Fruit fly (Drosophila melanogaster) whole organism, embryonic: ENCODE data around the gene CG6726.

Source experiments
- C15 ChIP-seq: fragments of 200-800 bp; sonication (Bioruptor generic); IDR thresholded peaks from 3 replicates; pipeline ENCODE4 v1.3.6; 2022; ENCODE audit warnings: missing biosample characterization, missing genetic modification characterization
- CG10959 ChIP-seq: fragments of 200-800 bp; sonication (Bioruptor generic); IDR thresholded peaks from 2 replicates; pipeline ENCODE4 v1.3.6; 2022; ENCODE audit warnings: missing biosample characterization, missing genetic modification characterization
- CG11504 ChIP-seq: fragments of 200-800 bp; sonication (Bioruptor generic); optimal IDR thresholded peaks from 3 replicates; lab custom pipeline; 2019; ENCODE audit warnings: missing biosample characterization, mild to moderate bottlenecking, missing genetic modification characterization, moderate library complexity
- CG12071 ChIP-seq: fragments of 200-800 bp; sonication (Bioruptor generic); optimal IDR thresholded peaks from 3 replicates; lab custom pipeline; 2018; ENCODE audit warnings: missing biosample characterization, mild to moderate bottlenecking, missing genetic modification characterization
- CG14014 ChIP-seq: fragments of 200-800 bp; sonication (Bioruptor generic); IDR thresholded peaks from 2 replicates; pipeline ENCODE4 v1.3.6; 2022; ENCODE audit warnings: missing biosample characterization, missing genetic modification characterization
- CG15269 ChIP-seq: fragments of 200-800 bp; sonication (Bioruptor generic); optimal IDR thresholded peaks from 2 replicates; lab custom pipeline; 2018; ENCODE audit warnings: missing biosample characterization, mild to moderate bottlenecking, missing genetic modification characterization, moderate library complexity
- CG16779 ChIP-seq: fragments of 200-800 bp; sonication (Bioruptor generic); IDR thresholded peaks from 2 replicates; pipeline ENCODE4 v1.3.6; 2022; ENCODE audit warnings: missing biosample characterization, missing genetic modification characterization
- CG18764 ChIP-seq: fragments of 200-800 bp; sonication (Bioruptor generic); optimal IDR thresholded peaks from 3 replicates; lab custom pipeline; 2016; ENCODE audit warnings: missing biosample characterization, missing genetic modification characterization
- CG2199 ChIP-seq: fragments of 200-800 bp; sonication (Bioruptor generic); IDR thresholded peaks from 3 replicates; pipeline ENCODE4 v1.3.6; 2022; ENCODE audit warnings: missing biosample characterization, missing genetic modification characterization
- CG2712 ChIP-seq: fragments of 200-800 bp; optimal IDR thresholded peaks from 3 replicates; lab custom pipeline; 2019; ENCODE audit warnings: missing biosample characterization, mild to moderate bottlenecking, missing genetic modification characterization, moderate library complexity
- CG31224 ChIP-seq: fragments of 200-800 bp; sonication (Bioruptor generic); IDR thresholded peaks from 2 replicates; pipeline ENCODE4 v1.3.6; 2022; ENCODE audit warnings: missing biosample characterization, missing genetic modification characterization
- CG31441 ChIP-seq: fragments of 200-800 bp; sonication (Bioruptor generic); IDR thresholded peaks from 2 replicates; pipeline ENCODE4 v1.3.6; 2022; ENCODE audit warnings: missing biosample characterization, missing genetic modification characterization
- CG3838 ChIP-seq: fragments of 200-800 bp; sonication (Bioruptor generic); optimal IDR thresholded peaks from 3 replicates; lab custom pipeline; 2016; ENCODE audit warnings: missing biosample characterization, missing genetic modification characterization
- CG4617 ChIP-seq: fragments of 200-800 bp; sonication (Bioruptor generic); optimal IDR thresholded peaks from 3 replicates; lab custom pipeline; 2016; ENCODE audit warnings: missing biosample characterization, missing genetic modification characterization, borderline replicate concordance
- CG6254 ChIP-seq: fragments of 200-800 bp; sonication (Bioruptor generic); optimal IDR thresholded peaks from 3 replicates; lab custom pipeline; 2017; ENCODE audit warnings: mild to moderate bottlenecking, missing biosample characterization, missing genetic modification reagents, missing genetic modification characterization
- Camta ChIP-seq: fragments of 200-800 bp; sonication (Bioruptor generic); optimal IDR thresholded peaks from 2 replicates; lab custom pipeline; 2016; ENCODE audit warnings: missing biosample characterization, missing genetic modification characterization
- Dbx ChIP-seq: fragments of 200-800 bp; sonication (Bioruptor generic); IDR thresholded peaks from 3 replicates; pipeline ENCODE4 v1.3.6; 2022; ENCODE audit warnings: missing biosample characterization, missing genetic modification characterization
- Doc3 ChIP-seq: fragments of 200-800 bp; sonication (Bioruptor generic); IDR thresholded peaks from 3 replicates; pipeline ENCODE4 v1.3.6; 2022; ENCODE audit warnings: missing biosample characterization, missing genetic modification characterization; ENCODE audit not compliant: partially characterized antibody
- E2f1 ChIP-seq: fragments of 200-800 bp; sonication (Bioruptor generic); IDR thresholded peaks from 2 replicates; pipeline ENCODE4 v1.3.6; 2022; ENCODE audit warnings: missing biosample characterization, missing genetic modification characterization
- Ets97D ChIP-seq: fragments of 200-800 bp; sonication (Bioruptor generic); optimal IDR thresholded peaks from 3 replicates; lab custom pipeline; 2016; ENCODE audit warnings: missing biosample characterization, missing genetic modification characterization
- Gug ChIP-seq: fragments of 200-800 bp; sonication (Bioruptor generic); IDR thresholded peaks from 4 replicates; pipeline ENCODE4 v1.3.6; 2022; ENCODE audit warnings: missing biosample characterization, missing genetic modification characterization
- Hey ChIP-seq: fragments of 200-800 bp; sonication (Bioruptor generic); optimal IDR thresholded peaks from 3 replicates; lab custom pipeline; 2018; ENCODE audit warnings: missing biosample characterization, mild to moderate bottlenecking, missing genetic modification characterization
- HmgZ ChIP-seq: fragments of 200-800 bp; sonication (Bioruptor generic); optimal IDR thresholded peaks from 2 replicates; lab custom pipeline; 2018; ENCODE audit warnings: missing biosample characterization, mild to moderate bottlenecking, missing genetic modification characterization
- Hr3 ChIP-seq: fragments of 200-800 bp; sonication (Bioruptor generic); optimal IDR thresholded peaks from 3 replicates; lab custom pipeline; 2016; ENCODE audit warnings: missing biosample characterization, missing genetic modification characterization
- Hsf ChIP-seq: fragments of 200-800 bp; sonication (Bioruptor generic); optimal IDR thresholded peaks from 3 replicates; lab custom pipeline; 2016; ENCODE audit warnings: missing biosample characterization, missing genetic modification characterization
- Jarid2 ChIP-seq: fragments of 200-800 bp; sonication (Bioruptor generic); optimal IDR thresholded peaks from 3 replicates; lab custom pipeline; 2017; ENCODE audit warnings: mild to moderate bottlenecking, missing biosample characterization, missing genetic modification reagents, missing genetic modification characterization
- Lhr ChIP-seq: fragments of 200-800 bp; sonication (Bioruptor generic); optimal IDR thresholded peaks from 3 replicates; lab custom pipeline; 2017; ENCODE audit warnings: mild to moderate bottlenecking, missing biosample characterization, missing genetic modification reagents, missing genetic modification characterization
- Max ChIP-seq: fragments of 200-800 bp; sonication (Bioruptor generic); optimal IDR thresholded peaks from 2 replicates; lab custom pipeline; 2016; ENCODE audit warnings: missing biosample characterization, mild to moderate bottlenecking, missing genetic modification characterization
- Mes4 ChIP-seq: fragments of 200-800 bp; sonication (Bioruptor generic); optimal IDR thresholded peaks from 2 replicates; lab custom pipeline; 2016; ENCODE audit warnings: missing biosample characterization, missing genetic modification characterization
- Oli ChIP-seq: fragments of 200-800 bp; sonication (Bioruptor generic); optimal IDR thresholded peaks from 2 replicates; lab custom pipeline; 2018; ENCODE audit warnings: missing biosample characterization, mild to moderate bottlenecking, missing genetic modification characterization, moderate library complexity
- Opbp ChIP-seq: fragments of 200-800 bp; sonication (Bioruptor generic); IDR thresholded peaks from 3 replicates; pipeline ENCODE4 v1.3.6; 2022; ENCODE audit warnings: missing biosample characterization, missing genetic modification characterization; ENCODE audit not compliant: partially characterized antibody
- Pdp1 ChIP-seq, 2 experiments: fragments of 200-800 bp; sonication (Bioruptor generic); optimal IDR thresholded peaks; 3 replicates each; lab custom pipeline; 2016; ENCODE audit warnings: missing biosample characterization in 2 of 2, missing genetic modification characterization in 2 of 2, mild to moderate bottlenecking in 1 of 2, moderate library complexity in 1 of 2
- Rx ChIP-seq: fragments of 200-800 bp; sonication (Bioruptor generic); IDR thresholded peaks from 2 replicates; pipeline ENCODE4 v1.3.6; 2022; ENCODE audit warnings: missing biosample characterization, missing genetic modification characterization
- Sry-β ChIP-seq: fragments of 200-800 bp; sonication (Bioruptor generic); optimal IDR thresholded peaks from 2 replicates; lab custom pipeline; 2018; ENCODE audit warnings: missing biosample characterization, mild to moderate bottlenecking, missing genetic modification characterization, moderate library complexity
- Sry-δ ChIP-seq: fragments of 200-800 bp; sonication (Bioruptor generic); optimal IDR thresholded peaks from 2 replicates; lab custom pipeline; 2016; ENCODE audit warnings: missing biosample characterization, missing genetic modification characterization
- Tbp ChIP-seq: fragments of >200 bp; optimal IDR thresholded peaks from 2 replicates; lab custom pipeline; 2018; ENCODE audit warnings: missing biosample characterization, missing genetic modification characterization
- ac ChIP-seq: fragments of 200-800 bp; sonication (Bioruptor generic); optimal IDR thresholded peaks from 3 replicates; lab custom pipeline; 2017; ENCODE audit warnings: missing biosample characterization, mild to moderate bottlenecking, missing genetic modification characterization
- al ChIP-seq: fragments of 200-800 bp; sonication (Bioruptor generic); IDR thresholded peaks from 2 replicates; pipeline ENCODE4 v1.3.6; 2022; ENCODE audit warnings: missing biosample characterization, missing genetic modification characterization
- ara ChIP-seq: fragments of 200-800 bp; sonication (Bioruptor generic); IDR thresholded peaks from 2 replicates; pipeline ENCODE4 v1.3.6; 2022; ENCODE audit warnings: missing biosample characterization, missing genetic modification characterization
- chm ChIP-seq: fragments of 200-800 bp; sonication (Bioruptor generic); IDR thresholded peaks from 2 replicates; pipeline ENCODE4 v1.3.6; 2022; ENCODE audit warnings: missing biosample characterization, missing genetic modification characterization
- crol ChIP-seq: fragments of 200-800 bp; sonication (Bioruptor generic); IDR thresholded peaks from 2 replicates; pipeline ENCODE4 v1.3.6; 2022; ENCODE audit warnings: missing biosample characterization, missing genetic modification characterization
- hkb ChIP-seq, 2 experiments: fragments of 200-800 bp in 1 of 2; fragments of >200 bp in 1 of 2; sonication (Bioruptor generic) in 1 of 2; IDR thresholded peaks in 1 of 2; optimal IDR thresholded peaks in 1 of 2; 2 replicates each; pipeline versions ENCODE4 v1.3.6 to Lab custom; 2017 to 2022; ENCODE audit warnings: missing biosample characterization in 1 of 2, missing genetic modification characterization in 1 of 2
- nau ChIP-seq: fragments of 200-800 bp; sonication (Bioruptor generic); optimal IDR thresholded peaks from 3 replicates; lab custom pipeline; 2017; ENCODE audit warnings: missing biosample characterization, mild to moderate bottlenecking, missing genetic modification characterization, missing genetic modification reagents
- nerfin-1 ChIP-seq: fragments of 200-800 bp; sonication (Bioruptor generic); optimal IDR thresholded peaks from 3 replicates; lab custom pipeline; 2019; ENCODE audit warnings: missing biosample characterization, mild to moderate bottlenecking, missing genetic modification characterization, moderate library complexity
- sd ChIP-seq: fragments of 200-800 bp; sonication (Bioruptor generic); optimal IDR thresholded peaks from 3 replicates; lab custom pipeline; 2018; ENCODE audit warnings: missing biosample characterization, mild to moderate bottlenecking, missing genetic modification characterization, moderate library complexity
- seq ChIP-seq: fragments of 200-800 bp; sonication (Bioruptor generic); IDR thresholded peaks from 2 replicates; pipeline ENCODE4 v1.3.6; 2022; ENCODE audit warnings: missing biosample characterization, missing genetic modification characterization
- sna ChIP-seq: fragments of 200-800 bp; sonication (Bioruptor generic); IDR thresholded peaks from 2 replicates; pipeline ENCODE4 v1.3.6; 2022; ENCODE audit warnings: missing biosample characterization, missing genetic modification characterization; ENCODE audit not compliant: partially characterized antibody
- sob ChIP-seq: fragments of 200-800 bp; sonication (Bioruptor generic); IDR thresholded peaks from 2 replicates; pipeline ENCODE4 v1.3.6; 2022; ENCODE audit warnings: missing biosample characterization, missing genetic modification characterization
- wdn ChIP-seq: fragments of 200-800 bp; sonication (Bioruptor generic); IDR thresholded peaks from 2 replicates; pipeline ENCODE4 v1.3.6; 2022; ENCODE audit warnings: missing biosample characterization, missing genetic modification characterization
- zen2 ChIP-seq: fragments of 200-800 bp; sonication (Bioruptor generic); IDR thresholded peaks from 3 replicates; pipeline ENCODE4 v1.3.6; 2022; ENCODE audit warnings: missing biosample characterization, missing genetic modification characterization; ENCODE audit not compliant: partially characterized antibody
- zf30C ChIP-seq: fragments of 200-800 bp; sonication (Bioruptor generic); optimal IDR thresholded peaks from 3 replicates; lab custom pipeline; 2018; ENCODE audit warnings: missing biosample characterization, mild to moderate bottlenecking, missing genetic modification characterization

The CG6726 gene

dm6 chr3R:23053135-23053730 is 38.3 kb upstream of the CG6726 start (continued):
- TF ChIP-seq CG31224 (GFP tag; lab: Robert Waterston, UW): no peak
- peak; percentile 56; the same call in 2 of the 3 replicates for TF ChIP-seq Opbp (GFP tag; lab: Robert Waterston, UW)
- no peak for TF ChIP-seq CG2712 (tag; lab: Kevin White, UChicago)
- TF ChIP-seq wdn (GFP tag; lab: Robert Waterston, UW): no peak
- no peak for TF ChIP-seq CG11504
- no peak for TF ChIP-seq zen2 (GFP tag; lab: Robert Waterston, UW)
- no peak for TF ChIP-seq CG4617 (GFP tag; lab: Kevin White, UChicago)
- no peak for TF ChIP-seq ara (GFP tag; lab: Robert Waterston, UW)
- no peak for TF ChIP-seq sd (tag; lab: Kevin White, UChicago)
- TF ChIP-seq CG10959: no peak
- TF ChIP-seq CG6254: no peak
- no peak for TF ChIP-seq CG14014
- TF ChIP-seq Hsf (GFP tag; lab: Kevin White, UChicago): no peak
- no peak for TF ChIP-seq Hey (tag; lab: Kevin White, UChicago)
- peak; percentile 55 for TF ChIP-seq Sry-δ (GFP tag; lab: Kevin White, UChicago)
- TF ChIP-seq E2f1 (GFP tag; lab: Robert Waterston, UW): no peak
- TF ChIP-seq CG15269: no peak
- no peak for TF ChIP-seq nerfin-1 (tag; lab: Kevin White, UChicago)
- TF ChIP-seq Sry-β: no peak
- no peak for TF ChIP-seq CG2199 (GFP tag; lab: Robert Waterston, UW)
- no peak for TF ChIP-seq nau (GFP tag; lab: Kevin White, UChicago)
- no peak for TF ChIP-seq Max (GFP tag; lab: Kevin White, UChicago)
- no peak for TF ChIP-seq ac (GFP tag; lab: Kevin White, UChicago)
- TF ChIP-seq Gug (GFP tag; lab: Robert Waterston, UW): no peak
- TF ChIP-seq Hr3 (GFP tag; lab: Kevin White, UChicago): no peak
- TF ChIP-seq zf30C (GFP tag; lab: Kevin White, UChicago): no peak
- TF ChIP-seq Pdp1 (GFP tag; optimal IDR thresholded peaks at IDR 0.05; lab: Kevin White, UChicago): peak in 1 of 2 experiments; percentile 39
- TF ChIP-seq Camta (GFP tag; lab: Kevin White, UChicago): no peak
- no peak for TF ChIP-seq Oli
- no peak for TF ChIP-seq crol (GFP tag; lab: Robert Waterston, UW)
- TF ChIP-seq Doc3 (GFP tag; lab: Robert Waterston, UW): peak; percentile 16; the same call in 2 of the 3 replicates
- TF ChIP-seq seq: no peak
- no peak for TF ChIP-seq Lhr (GFP tag; lab: Kevin White, UChicago)
- no peak for TF ChIP-seq Jarid2
- TF ChIP-seq HmgZ: no peak
- TF ChIP-seq Ets97D (GFP tag; lab: Kevin White, UChicago): no peak
- no peak for TF ChIP-seq al (GFP tag; lab: Robert Waterston, UW)
- no peak for TF ChIP-seq Rx (GFP tag; lab: Robert Waterston, UW)
- TF ChIP-seq Mes4: no peak
- no peak for TF ChIP-seq sna (GFP tag; lab: Robert Waterston, UW)
- no peak for TF ChIP-seq chm
- no peak for TF ChIP-seq Tbp
- TF ChIP-seq CG31441: no peak
- no peak for TF ChIP-seq CG12071 (GFP tag; lab: Kevin White, UChicago)
- TF ChIP-seq C15 (GFP tag; lab: Robert Waterston, UW): no peak
- no peak for TF ChIP-seq CG16779 (GFP tag; lab: Robert Waterston, UW)
- no peak for TF ChIP-seq Dbx
- no peak for TF ChIP-seq CG18764 (GFP tag; lab: Kevin White, UChicago)
- no peak for TF ChIP-seq sob (GFP tag; lab: Robert Waterston, UW)
- TF ChIP-seq hkb (optimal IDR thresholded peaks at IDR 0.05; lab: Kevin White, UChicago): no peak
- TF ChIP-seq hkb (GFP tag; IDR thresholded peaks at IDR 0.05; lab: Robert Waterston, UW): no peak
- no peak for TF ChIP-seq CG3838
